Worm (Caenorhabditis elegans): Measurements from ENCODE around the gene mttu-1.

mttu-1 gene

ce11 chrIV:11248031-11248631 is 48.6 kb downstream of the mttu-1 start, which contains the start of gene C05C12.4 (continued):
- TF ChIP-seq aly-2 (tag; optimal IDR thresholded peaks at IDR 0.05) = no peak
- TF ChIP-seq dmd-6 (GFP tag; IDR thresholded peaks at IDR 0.05) = no peak
- no peak for TF ChIP-seq ama-1 (optimal IDR thresholded peaks at IDR 0.05)
- no peak for TF ChIP-seq lin-29 (GFP tag; IDR thresholded peaks at IDR 0.05)
- TF ChIP-seq pqm-1 (tag; optimal IDR thresholded peaks at IDR 0.05) = peak; percentile 57
- no peak for TF ChIP-seq ctbp-1 (GFP tag; IDR thresholded peaks at IDR 0.05)
- no peak for TF ChIP-seq hlh-11 (tag; optimal IDR thresholded peaks at IDR 0.05)
- TF ChIP-seq F37D6.2 (tag; optimal IDR thresholded peaks at IDR 0.05) = no peak
- TF ChIP-seq nhr-77 (tag; optimal IDR thresholded peaks at IDR 0.05) = peak; percentile 20
- TF ChIP-seq nhr-42 (GFP tag; IDR thresholded peaks at IDR 0.05) = no peak

- TF ChIP-seq nhr-28 (tag; optimal IDR thresholded peaks at IDR 0.05) (peak; percentile 74), daf-16 (GFP tag; optimal IDR thresholded peaks at IDR 0.05) (no peak), daf-16 (tag; optimal IDR thresholded peaks at IDR 0.05) (peak; percentile 85), tra-1 (GFP tag; IDR thresholded peaks at IDR 0.05) (no peak), php-3 (GFP tag; IDR thresholded peaks at IDR 0.05) (0 out of 2 replicates have a peak, but pooled peaks have one; percentile 18), pha-4 (GFP tag; IDR thresholded peaks at IDR 0.05) (no peak), pha-4 (tag; optimal IDR thresholded peaks at IDR 0.05) (no peak), nhr-77 (tag; optimal IDR thresholded peaks at IDR 0.05) (peak; percentile 12), dve-1 (tag; optimal IDR thresholded peaks at IDR 0.05; ENCODE audit: insufficient read depth) (peak; percentile 46)
Measured at ce11 chrIV:11247434-11247833, 49.3 kb downstream of the mttu-1 start.

Data from whole organism, L4 larva.